Fruit fly (Drosophila melanogaster): ENCODE data around the gene CG18266.

dm6 chr2L:5593839-5594238 lies 2.8 kb upstream of the CG18266 start:
- no peak for TF ChIP-seq CG9139 (GFP tag; optimal IDR thresholded peaks at IDR 0.05)
- no peak for TF ChIP-seq CG1621 (tag; optimal IDR thresholded peaks at IDR 0.05)
- TF ChIP-seq CG3919 (GFP tag; optimal IDR thresholded peaks at IDR 0.05) = no peak
- no peak for TF ChIP-seq esn (GFP tag; optimal IDR thresholded peaks at IDR 0.05)
- no peak for TF ChIP-seq CG6792 (GFP tag; optimal IDR thresholded peaks at IDR 0.05)
- no peak for TF ChIP-seq CG6854 (GFP tag; optimal IDR thresholded peaks at IDR 0.05)
- no peak for TF ChIP-seq Met (GFP tag; optimal IDR thresholded peaks at IDR 0.05)
- TF ChIP-seq ss (GFP tag; optimal IDR thresholded peaks at IDR 0.05) = no peak
